Fruit fly (Drosophila melanogaster) whole organism, embryonic: ENCODE data around the gene CG14082.
A peak's percentile ranks its signal among the peaks of the same experiment; 100 is the strongest.

Source experiments
- Abd-B ChIP-seq: fragments of 200-800 bp; sonication (Bioruptor generic); optimal IDR thresholded peaks from 2 replicates; lab custom pipeline; 2018; ENCODE audit warnings: missing biosample characterization, mild to moderate bottlenecking, missing genetic modification characterization, moderate library complexity
- CG10543 ChIP-seq: fragments of 200-800 bp; sonication (Bioruptor generic); optimal IDR thresholded peaks from 3 replicates; lab custom pipeline; 2017; ENCODE audit warnings: missing biosample characterization, mild to moderate bottlenecking, missing genetic modification characterization, moderate library complexity
- CG12769 ChIP-seq: fragments of 200-800 bp; sonication (Bioruptor generic); optimal IDR thresholded peaks from 2 replicates; lab custom pipeline; 2019; ENCODE audit warnings: missing biosample characterization, mild to moderate bottlenecking, missing genetic modification characterization, moderate library complexity
- CG13296 ChIP-seq: fragments of 200-800 bp; sonication (Bioruptor generic); optimal IDR thresholded peaks from 3 replicates; lab custom pipeline; 2018; ENCODE audit warnings: missing biosample characterization, mild to moderate bottlenecking, missing genetic modification characterization
- CG15514 ChIP-seq: fragments of 200-800 bp; sonication (Bioruptor generic); optimal IDR thresholded peaks from 3 replicates; lab custom pipeline; 2017; ENCODE audit warnings: missing biosample characterization, missing genetic modification characterization, mild to moderate bottlenecking, moderate library complexity, missing genetic modification reagents
- CG17385 ChIP-seq: fragments of 200-800 bp; sonication (Bioruptor generic); optimal IDR thresholded peaks from 3 replicates; lab custom pipeline; 2018; ENCODE audit warnings: missing biosample characterization, mild to moderate bottlenecking, missing genetic modification characterization
- CG30431 ChIP-seq: fragments of 200-800 bp; sonication (Bioruptor generic); optimal IDR thresholded peaks from 2 replicates; lab custom pipeline; 2017; ENCODE audit warnings: missing biosample characterization, missing genetic modification characterization
- CG34422 ChIP-seq: fragments of 200-800 bp; sonication (Bioruptor generic); IDR thresholded peaks from 3 replicates; pipeline ENCODE4 v1.3.6; 2022; ENCODE audit warnings: missing biosample characterization, missing genetic modification characterization
- CG4360 ChIP-seq: fragments of 200-800 bp; sonication (Bioruptor generic); IDR thresholded peaks from 2 replicates; pipeline ENCODE4 v1.3.6; 2022; ENCODE audit warnings: missing biosample characterization, missing genetic modification characterization
- CG6683 ChIP-seq: fragments of 200-800 bp; sonication (Bioruptor generic); optimal IDR thresholded peaks from 2 replicates; lab custom pipeline; 2017; ENCODE audit warnings: missing biosample characterization, mild to moderate bottlenecking, missing genetic modification characterization, missing genetic modification reagents
- CG8478 ChIP-seq: fragments of >200 bp; optimal IDR thresholded peaks from 2 replicates; lab custom pipeline; 2018
- CG8765 ChIP-seq: fragments of 200-800 bp; sonication (Bioruptor generic); IDR thresholded peaks from 2 replicates; pipeline ENCODE4 v1.3.6; 2022; ENCODE audit warnings: missing biosample characterization, missing genetic modification characterization
- Deaf1 ChIP-seq: fragments of 200-800 bp; optimal IDR thresholded peaks from 3 replicates; lab custom pipeline; 2019; ENCODE audit warnings: missing biosample characterization, mild to moderate bottlenecking, missing genetic modification characterization, moderate library complexity
- Fer1 ChIP-seq: fragments of 200-800 bp; sonication (Bioruptor generic); optimal IDR thresholded peaks from 2 replicates; lab custom pipeline; 2017; ENCODE audit warnings: missing biosample characterization, mild to moderate bottlenecking, missing genetic modification characterization
- Fer2 ChIP-seq: fragments of 200-800 bp; sonication (Bioruptor generic); optimal IDR thresholded peaks from 2 replicates; lab custom pipeline; 2018; ENCODE audit warnings: missing biosample characterization, mild to moderate bottlenecking, missing genetic modification characterization, moderate library complexity
- H2.0 ChIP-seq: fragments of 200-800 bp; sonication (Bioruptor generic); IDR thresholded peaks from 2 replicates; pipeline ENCODE4 v1.3.6; 2022; ENCODE audit warnings: missing biosample characterization, missing genetic modification characterization
- Hr3 ChIP-seq: fragments of 200-800 bp; sonication (Bioruptor generic); optimal IDR thresholded peaks from 3 replicates; lab custom pipeline; 2016; ENCODE audit warnings: missing biosample characterization, missing genetic modification characterization
- Jarid2 ChIP-seq: fragments of 200-800 bp; sonication (Bioruptor generic); optimal IDR thresholded peaks from 3 replicates; lab custom pipeline; 2017; ENCODE audit warnings: mild to moderate bottlenecking, missing biosample characterization, missing genetic modification reagents, missing genetic modification characterization
- Med ChIP-seq: fragments of 200-800 bp; sonication (Bioruptor generic); peaks from one replicate; lab custom pipeline; 2016; ENCODE audit warnings: missing biosample characterization, missing genetic modification characterization, mild to moderate bottlenecking, inconsistent platforms, moderate library complexity
- NfI ChIP-seq: fragments of 200-800 bp; sonication (Bioruptor generic); optimal IDR thresholded peaks from 3 replicates; lab custom pipeline; 2018; ENCODE audit warnings: missing biosample characterization, mild to moderate bottlenecking, missing genetic modification characterization, moderate library complexity
- Oli ChIP-seq: fragments of 200-800 bp; sonication (Bioruptor generic); optimal IDR thresholded peaks from 2 replicates; lab custom pipeline; 2018; ENCODE audit warnings: missing biosample characterization, mild to moderate bottlenecking, missing genetic modification characterization, moderate library complexity
- Pdp1 ChIP-seq, 2 experiments: fragments of 200-800 bp; sonication (Bioruptor generic); optimal IDR thresholded peaks; 3 replicates each; lab custom pipeline; 2016; ENCODE audit warnings: missing biosample characterization in 2 of 2, missing genetic modification characterization in 2 of 2, mild to moderate bottlenecking in 1 of 2, moderate library complexity in 1 of 2
- Sox102F ChIP-seq: fragments of 200-800 bp; sonication (Bioruptor generic); optimal IDR thresholded peaks from 2 replicates; lab custom pipeline; 2018; ENCODE audit warnings: missing biosample characterization, mild to moderate bottlenecking, missing genetic modification characterization, moderate library complexity
- abd-A ChIP-seq: fragments of 200-800 bp; sonication (Bioruptor generic); optimal IDR thresholded peaks from 3 replicates; lab custom pipeline; 2019; ENCODE audit warnings: missing biosample characterization, mild to moderate bottlenecking, missing genetic modification characterization, moderate library complexity
- ato ChIP-seq: fragments of 200-800 bp; sonication (Bioruptor generic); IDR thresholded peaks from 2 replicates; pipeline ENCODE4 v1.3.6; 2022; ENCODE audit warnings: missing biosample characterization, missing genetic modification characterization; ENCODE audit not compliant: partially characterized antibody
- caup ChIP-seq: fragments of 200-800 bp; sonication (Bioruptor generic); optimal IDR thresholded peaks from 3 replicates; lab custom pipeline; 2017; ENCODE audit warnings: missing biosample characterization, mild to moderate bottlenecking, missing genetic modification characterization, moderate library complexity; ENCODE audit not compliant: severe bottlenecking
- cg ChIP-seq: fragments of 200-800 bp; sonication (Bioruptor generic); optimal IDR thresholded peaks from 3 replicates; lab custom pipeline; 2019; ENCODE audit warnings: missing biosample characterization, mild to moderate bottlenecking, missing genetic modification characterization, moderate library complexity
- chm ChIP-seq: fragments of 200-800 bp; sonication (Bioruptor generic); IDR thresholded peaks from 2 replicates; pipeline ENCODE4 v1.3.6; 2022; ENCODE audit warnings: missing biosample characterization, missing genetic modification characterization
- crol ChIP-seq: fragments of 200-800 bp; sonication (Bioruptor generic); IDR thresholded peaks from 2 replicates; pipeline ENCODE4 v1.3.6; 2022; ENCODE audit warnings: missing biosample characterization, missing genetic modification characterization
- cwo ChIP-seq: fragments of 200-800 bp; sonication (Bioruptor generic); optimal IDR thresholded peaks from 3 replicates; lab custom pipeline; 2017; ENCODE audit warnings: missing biosample characterization, missing genetic modification characterization, mild to moderate bottlenecking, moderate library complexity, missing genetic modification reagents
- emc ChIP-seq: fragments of 200-800 bp; sonication (Bioruptor generic); optimal IDR thresholded peaks from 2 replicates; lab custom pipeline; 2016; ENCODE audit warnings: missing biosample characterization, missing genetic modification characterization
- eve ChIP-seq, 2 experiments: fragments of >200 bp; optimal IDR thresholded peaks; 2 replicates each; lab custom pipeline; 2017; ENCODE audit warnings: missing biosample characterization in 2 of 2, missing genetic modification characterization in 2 of 2
- grn ChIP-seq: fragments of 200-800 bp; sonication (Bioruptor generic); optimal IDR thresholded peaks from 3 replicates; lab custom pipeline; 2017; ENCODE audit warnings: missing biosample characterization, missing genetic modification characterization
- hb ChIP-seq: fragments of 200-800 bp; sonication (Bioruptor generic); IDR thresholded peaks from 3 replicates; pipeline ENCODE4 v1.3.6; 2022; ENCODE audit warnings: missing biosample characterization, missing genetic modification characterization; ENCODE audit not compliant: partially characterized antibody
- lola ChIP-seq, 3 experiments: fragments of >200 bp in 2 of 3; fragments of 200-800 bp in 1 of 3; sonication (Bioruptor generic) in 1 of 3; optimal IDR thresholded peaks; 2 replicates each; lab custom pipeline; 2017 to 2019; ENCODE audit warnings: missing biosample characterization in 3 of 3, missing genetic modification characterization in 3 of 3, mild to moderate bottlenecking in 1 of 3, moderate library complexity in 1 of 3
- nom ChIP-seq: fragments of 200-800 bp; sonication (Bioruptor generic); optimal IDR thresholded peaks from 2 replicates; lab custom pipeline; 2017; ENCODE audit warnings: missing biosample characterization, missing genetic modification characterization, mild to moderate bottlenecking, moderate library complexity, missing genetic modification reagents
- pan ChIP-seq, 4 experiments: fragments of >200 bp in 3 of 4; fragments of 200-800 bp in 1 of 4; sonication (Bioruptor generic) in 1 of 4; optimal IDR thresholded peaks in 3 of 4; IDR thresholded peaks in 1 of 4; 2 replicates each; pipeline versions ENCODE4 v1.3.6 to Lab custom; 2017 to 2022; ENCODE audit warnings: missing biosample characterization in 2 of 4, missing genetic modification characterization in 2 of 4, mixed read lengths in 1 of 4
- psq ChIP-seq: fragments of 200-800 bp; sonication (Bioruptor generic); optimal IDR thresholded peaks from 2 replicates; lab custom pipeline; 2017; ENCODE audit warnings: missing biosample characterization, missing genetic modification characterization
- rib ChIP-seq: fragments of 200-800 bp; sonication (Bioruptor generic); IDR thresholded peaks from 2 replicates; pipeline ENCODE4 v1.3.6; 2022; ENCODE audit warnings: missing biosample characterization, missing genetic modification characterization
- run ChIP-seq: fragments of 200-800 bp; sonication (Bioruptor generic); optimal IDR thresholded peaks from 3 replicates; lab custom pipeline; 2018; ENCODE audit warnings: missing biosample characterization, mild to moderate bottlenecking, missing genetic modification characterization
- sd ChIP-seq: fragments of 200-800 bp; sonication (Bioruptor generic); optimal IDR thresholded peaks from 3 replicates; lab custom pipeline; 2018; ENCODE audit warnings: missing biosample characterization, mild to moderate bottlenecking, missing genetic modification characterization, moderate library complexity
- sens ChIP-seq: fragments of 200-800 bp; sonication (Bioruptor generic); peaks from one replicate; lab custom pipeline; 2016; ENCODE audit warnings: missing biosample characterization, missing genetic modification characterization
- sqz ChIP-seq: fragments of 200-800 bp; sonication (Bioruptor generic); optimal IDR thresholded peaks from 3 replicates; lab custom pipeline; 2018; ENCODE audit warnings: missing biosample characterization, mild to moderate bottlenecking, missing genetic modification characterization
- trh ChIP-seq: fragments of 200-800 bp; sonication (Bioruptor generic); optimal IDR thresholded peaks from 2 replicates; lab custom pipeline; 2016; ENCODE audit warnings: missing biosample characterization, missing genetic modification characterization
- zfh1 ChIP-seq: fragments of 200-800 bp; sonication (Bioruptor generic); IDR thresholded peaks from 3 replicates; pipeline ENCODE4 v1.3.6; 2022; ENCODE audit warnings: missing biosample characterization, missing genetic modification characterization

Gene CG14082

dm6 chr3L:19085688-19086363 lies 52.9 kb downstream of the CG14082 start:
- TF ChIP-seq Fer1 (GFP tag; lab: Kevin White, UChicago) (peak; percentile 23), NfI (GFP tag; lab: Kevin White, UChicago) (peak; percentile 8), CG6683 (GFP tag; lab: Kevin White, UChicago) (no peak), abd-A (tag; lab: Kevin White, UChicago) (peak; percentile 80), emc (no peak), Sox102F (no peak), chm (peak; percentile 13; the same call in 1 of the 2 replicates), CG8478 (lab: Kevin White, UChicago) (peak; percentile 24), sens (GFP tag; lab: Kevin White, UChicago) (peak; percentile 38), CG34422 (GFP tag; lab: Robert Waterston, UW) (peak; percentile 55; the same call in 2 of the 3 replicates), trh (GFP tag; lab: Kevin White, UChicago) (no peak), Deaf1 (tag; lab: Kevin White, UChicago) (peak; percentile 47), CG13296 (peak; percentile 10), Oli (tag; lab: Kevin White, UChicago) (no peak), nom (peak; percentile 35), eve (GFP tag; optimal IDR thresholded peaks at IDR 0.05; lab: Kevin White, UChicago) (peak in 1 of 2 experiments; percentile 89), grn (peak; percentile 37), sd (tag; lab: Kevin White, UChicago) (peak; percentile 31), caup (GFP tag; lab: Kevin White, UChicago) (peak; percentile 13), lola (GFP tag; optimal IDR thresholded peaks at IDR 0.05; lab: Kevin White, UChicago) (peak in 1 of 3 experiments; percentile 72), cwo (GFP tag; lab: Kevin White, UChicago) (peak; percentile 31), psq (peak; percentile 51), CG15514 (GFP tag; lab: Kevin White, UChicago) (peak; percentile 35), CG17385 (GFP tag; lab: Kevin White, UChicago) (peak; percentile 92), H2.0 (no peak), CG12769 (tag; lab: Kevin White, UChicago) (peak; percentile 63), cg (peak; percentile 94), zfh1 (GFP tag; lab: Robert Waterston, UW) (0 out of 3 replicates have a peak, but pooled peaks have one; percentile 4), Med (GFP tag; lab: Kevin White, UChicago) (peak; percentile 74), sqz (GFP tag; lab: Kevin White, UChicago) (peak; percentile 82), Abd-B (GFP tag; lab: Kevin White, UChicago) (no peak), pan (optimal IDR thresholded peaks at IDR 0.05; lab: Kevin White, UChicago) (no peak), pan (GFP tag; optimal IDR thresholded peaks at IDR 0.05 in 1 of 2, IDR thresholded peaks at IDR 0.05 in 1 of 2) (peak in 1 of 2 experiments; percentile 4), CG8765 (GFP tag; lab: Robert Waterston, UW) (no peak), Jarid2 (GFP tag; lab: Kevin White, UChicago) (peak; percentile 93), run (tag; lab: Kevin White, UChicago) (peak; percentile 17), rib (GFP tag; lab: Robert Waterston, UW) (peak; percentile 13; the same call in 1 of the 2 replicates), ato (GFP tag; lab: Robert Waterston, UW) (0 out of 2 replicates have a peak, but pooled peaks have one; percentile 27), crol (GFP tag; lab: Robert Waterston, UW) (0 out of 2 replicates have a peak, but pooled peaks have one; percentile 11), hb (GFP tag; lab: Robert Waterston, UW) (0 out of 3 replicates have a peak, but pooled peaks have one; percentile 52), Pdp1 (GFP tag; optimal IDR thresholded peaks at IDR 0.05; lab: Kevin White, UChicago) (peak in 1 of 2 experiments; percentile 75), CG10543 (GFP tag; lab: Kevin White, UChicago) (peak; percentile 12), Fer2 (tag; lab: Kevin White, UChicago) (no peak), CG4360 (GFP tag; lab: Robert Waterston, UW) (peak; percentile 79), Hr3 (GFP tag; lab: Kevin White, UChicago) (no peak), CG30431 (GFP tag; lab: Kevin White, UChicago) (no peak)
